Worm (Caenorhabditis elegans) whole organism, L2 larva: Measurements from ENCODE around the gene Y62E10A.24.

ENCODE experiments used
- F13H6.1 ChIP-seq: sonication (generic microtip); optimal IDR thresholded peaks from 2 replicates; lab custom pipeline; 2016; ENCODE audit warnings: missing genetic modification characterization, missing compliant biosample characterization
- aly-2 ChIP-seq: fragments of 150-350 bp; optimal IDR thresholded peaks from 2 replicates; lab custom pipeline; 2014; ENCODE audit warnings: missing biosample characterization, missing genetic modification characterization
- ceh-16 ChIP-seq: fragments of 150-350 bp; optimal IDR thresholded peaks from 2 replicates; lab custom pipeline; 2014; ENCODE audit warnings: missing biosample characterization, missing genetic modification characterization
- elt-3 ChIP-seq: sonication (generic microtip); optimal IDR thresholded peaks from 2 replicates; lab custom pipeline; 2017; ENCODE audit warnings: missing biosample characterization, missing genetic modification characterization
- lin-11 ChIP-seq: fragments of 150-350 bp; sonication (generic microtip); optimal IDR thresholded peaks from 2 replicates; lab custom pipeline; 2014; ENCODE audit warnings: missing biosample characterization, missing genetic modification characterization, inconsistent platforms, mixed read lengths
- lin-13 ChIP-seq: fragments of 150-350 bp; optimal IDR thresholded peaks from 2 replicates; lab custom pipeline; 2014; ENCODE audit warnings: missing biosample characterization, missing genetic modification reagents, missing genetic modification characterization
- nhr-11 ChIP-seq: fragments of 150-350 bp; optimal IDR thresholded peaks from 2 replicates; lab custom pipeline; 2014; ENCODE audit warnings: missing biosample characterization, missing genetic modification characterization
- nhr-12 ChIP-seq: fragments of 150-350 bp; optimal IDR thresholded peaks from 2 replicates; lab custom pipeline; 2014; ENCODE audit warnings: missing biosample characterization, missing genetic modification characterization
- nhr-237 ChIP-seq: fragments of 150-350 bp; optimal IDR thresholded peaks from 2 replicates; lab custom pipeline; 2014; ENCODE audit warnings: missing biosample characterization, missing genetic modification characterization
- snpc-4 ChIP-seq: fragments of 150-350 bp; optimal IDR thresholded peaks from 2 replicates; lab custom pipeline; 2014; ENCODE audit warnings: missing biosample characterization, missing genetic modification characterization
- ztf-4 ChIP-seq: fragments of 150-350 bp; optimal IDR thresholded peaks from 2 replicates; lab custom pipeline; 2014; ENCODE audit warnings: missing biosample characterization, missing genetic modification characterization

- TF ChIP-seq nhr-237 = no peak
- TF ChIP-seq lin-13 (GFP tag; lab: Kevin White, UChicago) = no peak
- no peak for TF ChIP-seq ztf-4 (tag; lab: Kevin White, UChicago)
- no peak for TF ChIP-seq ceh-16
- no peak for TF ChIP-seq nhr-11
- no peak for TF ChIP-seq aly-2
- TF ChIP-seq snpc-4 (tag; lab: Kevin White, UChicago) = no peak
- no peak for TF ChIP-seq nhr-12
- TF ChIP-seq lin-11 (tag; lab: Kevin White, UChicago) = no peak
- TF ChIP-seq elt-3 = no peak
- no peak for TF ChIP-seq F13H6.1 (tag; lab: Kevin White, UChicago)
Measured at ce11 chrIV:13328059-13328458, 42.5 kb upstream of the Y62E10A.24 start, which contains the start of gene far-6.
